4 worm cellular contexts compared by ENCODE assay signal in genomic region chrII:13722763-13723162, ce11.
A peak's percentile ranks its signal among the peaks of the same experiment; 100 is the strongest.
TF ChIP-seq lines count a peak whose summit lies in the region.

Y54G9A.5 (plus strand) TSS chrII:13723007.

TF ChIP-seq in whole organism, L1 larva, 84 proteins besides CTCF, POLR2A, EP300 and RAD21:
- TF ChIP-seq lin-35 (GFP tag; optimal IDR thresholded peaks at IDR 0.05; lab: Kevin White, UChicago): peak in 1 of 2 experiments; percentile 70
- TF ChIP-seq nhr-20 (tag; optimal IDR thresholded peaks at IDR 0.05; lab: Kevin White, UChicago): no peak
- TF ChIP-seq ztf-4 (tag; optimal IDR thresholded peaks at IDR 0.05; lab: Kevin White, UChicago): no peak
- no peak for TF ChIP-seq vab-15 (tag; optimal IDR thresholded peaks at IDR 0.05; lab: Kevin White, UChicago)
- no peak for TF ChIP-seq egl-27 (tag; optimal IDR thresholded peaks at IDR 0.05; lab: Kevin White, UChicago)
- TF ChIP-seq dpl-1 (GFP tag; optimal IDR thresholded peaks at IDR 0.05; lab: Kevin White, UChicago): peak in 2 of 3 experiments; percentile 4 to 61
- TF ChIP-seq nhr-84 (tag; optimal IDR thresholded peaks at IDR 0.05; lab: Kevin White, UChicago): no peak
- 0 out of 2 replicates have a peak, but pooled peaks have one; percentile 26 for TF ChIP-seq ets-5 (GFP tag; IDR thresholded peaks at IDR 0.05; lab: Robert Waterston, UW)
- no peak for TF ChIP-seq fkh-4 (tag; optimal IDR thresholded peaks at IDR 0.05; lab: Kevin White, UChicago; ENCODE audit: borderline replicate concordance)
- no peak for TF ChIP-seq nhr-71 (tag; optimal IDR thresholded peaks at IDR 0.05; lab: Kevin White, UChicago)
- no peak for TF ChIP-seq jun-1 (tag; optimal IDR thresholded peaks at IDR 0.05; lab: Kevin White, UChicago)
- no peak for TF ChIP-seq aha-1 (tag; optimal IDR thresholded peaks at IDR 0.05; lab: Kevin White, UChicago)
- no peak for TF ChIP-seq nhr-19 (GFP tag; conservative IDR thresholded peaks at IDR 0.05; lab: Robert Waterston, UW)
- TF ChIP-seq efl-1 (optimal IDR thresholded peaks at IDR 0.05; lab: Kevin White, UChicago): peak; percentile 43 to 93
- TF ChIP-seq efl-1 (GFP tag; optimal IDR thresholded peaks at IDR 0.05 in 1 of 2; lab: Kevin White, UChicago): peak; percentile 55 to 95
TF ChIP-seq in whole organism, L1 larva: peak in this region for 4.

TF ChIP-seq in whole organism, L4 larva, 104 proteins besides CTCF, POLR2A, EP300 and RAD21:
- TF ChIP-seq vab-7 (GFP tag; IDR thresholded peaks at IDR 0.05; lab: Robert Waterston, UW): 0 out of 2 replicates have a peak, but pooled peaks have one; percentile 27
- TF ChIP-seq ceh-28 (tag; optimal IDR thresholded peaks at IDR 0.05; lab: Kevin White, UChicago): no peak
- TF ChIP-seq set-16 (GFP tag; IDR thresholded peaks at IDR 0.05; lab: Robert Waterston, UW): no peak
- TF ChIP-seq ceh-20 (GFP tag; IDR thresholded peaks at IDR 0.05; lab: Robert Waterston, UW): no peak
- 0 out of 2 replicates have a peak, but pooled peaks have one; percentile 37 for TF ChIP-seq ZK337.2 (GFP tag; IDR thresholded peaks at IDR 0.05; lab: Robert Waterston, UW)
- no peak for TF ChIP-seq fos-1 (tag; optimal IDR thresholded peaks at IDR 0.05; lab: Kevin White, UChicago)
- TF ChIP-seq madf-9 (GFP tag; conservative IDR thresholded peaks at IDR 0.05; lab: Robert Waterston, UW): no peak
- 0 out of 2 replicates have a peak, but pooled peaks have one; percentile 36 for TF ChIP-seq Y48G9A.11 (GFP tag; IDR thresholded peaks at IDR 0.05; lab: Robert Waterston, UW)
- no peak for TF ChIP-seq lin-13 (GFP tag; optimal IDR thresholded peaks at IDR 0.05; lab: Kevin White, UChicago)
- peak; percentile 39 for TF ChIP-seq mes-2 (tag; optimal IDR thresholded peaks at IDR 0.05; lab: Kevin White, UChicago; ENCODE audit: poor library complexity, severe bottlenecking)
- TF ChIP-seq unc-130 (GFP tag; optimal IDR thresholded peaks at IDR 0.05; lab: Kevin White, UChicago): peak; percentile 80
- no peak for TF ChIP-seq hmg-1.1 (GFP tag; IDR thresholded peaks at IDR 0.05; lab: Robert Waterston, UW)
- TF ChIP-seq nhr-42 (GFP tag; IDR thresholded peaks at IDR 0.05; lab: Robert Waterston, UW): 0 out of 2 replicates have a peak, but pooled peaks have one; percentile 12
- no peak for TF ChIP-seq T20F7.1 (GFP tag; optimal IDR thresholded peaks at IDR 0.05; lab: Kevin White, UChicago)
- no peak for TF ChIP-seq daf-12 (tag; optimal IDR thresholded peaks at IDR 0.05; lab: Kevin White, UChicago)
- TF ChIP-seq nhr-25 (tag; optimal IDR thresholded peaks at IDR 0.05; lab: Kevin White, UChicago; ENCODE audit: borderline replicate concordance, insufficient read depth): no peak
- peak; percentile 90 for TF ChIP-seq lin-38 (GFP tag; IDR thresholded peaks at IDR 0.05; lab: Robert Waterston, UW)
- no peak for TF ChIP-seq cey-2 (tag; optimal IDR thresholded peaks at IDR 0.05; lab: Kevin White, UChicago; ENCODE audit: borderline replicate concordance, insufficient read depth)
- TF ChIP-seq ceh-44 (GFP tag; IDR thresholded peaks at IDR 0.05; lab: Robert Waterston, UW): peak; percentile 67; the same call in 1 of the 2 replicates

TF ChIP-seq in whole organism, late embryonic, 69 proteins besides CTCF, POLR2A, EP300 and RAD21:
- no peak for TF ChIP-seq ceh-14 (tag; optimal IDR thresholded peaks at IDR 0.05; lab: Kevin White, UChicago)
- peak; percentile 12 for TF ChIP-seq ceh-31 (tag; optimal IDR thresholded peaks at IDR 0.05; lab: Kevin White, UChicago)
- TF ChIP-seq zip-5 (tag; optimal IDR thresholded peaks at IDR 0.05; lab: Kevin White, UChicago): no peak
- no peak for TF ChIP-seq madf-2 (tag; optimal IDR thresholded peaks at IDR 0.05; lab: Kevin White, UChicago)
- TF ChIP-seq nhr-11 (tag; optimal IDR thresholded peaks at IDR 0.05; lab: Kevin White, UChicago): no peak
- no peak for TF ChIP-seq ceh-18 (tag; optimal IDR thresholded peaks at IDR 0.05; lab: Kevin White, UChicago)
- no peak for TF ChIP-seq K02D7.2 (tag; optimal IDR thresholded peaks at IDR 0.05; lab: Kevin White, UChicago)
- no peak for TF ChIP-seq rnt-1 (tag; optimal IDR thresholded peaks at IDR 0.05; lab: Kevin White, UChicago)
- TF ChIP-seq C08G9.2 (tag; optimal IDR thresholded peaks at IDR 0.05; lab: Kevin White, UChicago): peak; percentile 14
- TF ChIP-seq nhr-232 (tag; optimal IDR thresholded peaks at IDR 0.05; lab: Kevin White, UChicago): no peak
TF ChIP-seq in whole organism, late embryonic: peak in this region for 2.

TF ChIP-seq in whole organism, young adult, 124 proteins besides CTCF, POLR2A, EP300 and RAD21 (continues in another document):
- TF ChIP-seq xnd-1 (tag; optimal IDR thresholded peaks at IDR 0.05; lab: Kevin White, UChicago): peak; percentile 6
- peak; percentile 78 for TF ChIP-seq dox-1 (GFP tag; IDR thresholded peaks at IDR 0.05; lab: Robert Waterston, UW)
- TF ChIP-seq lir-1 (GFP tag; conservative IDR thresholded peaks at IDR 0.05; lab: Robert Waterston, UW): no peak
- TF ChIP-seq nfya-1 (tag; optimal IDR thresholded peaks at IDR 0.05; lab: Kevin White, UChicago; ENCODE audit: borderline replicate concordance, insufficient read depth): no peak
- TF ChIP-seq attf-3 (GFP tag; conservative IDR thresholded peaks at IDR 0.05; lab: Robert Waterston, UW): peak; percentile 56; the same call in 1 of the 2 replicates
- peak; percentile 43 for TF ChIP-seq F23B12.7 (tag; optimal IDR thresholded peaks at IDR 0.05; lab: Kevin White, UChicago; ENCODE audit: insufficient read depth)
- no peak for TF ChIP-seq rcor-1 (GFP tag; IDR thresholded peaks at IDR 0.05; lab: Robert Waterston, UW)
- peak; percentile 76 for TF ChIP-seq madf-6 (GFP tag; IDR thresholded peaks at IDR 0.05; lab: Robert Waterston, UW)
- no peak for TF ChIP-seq dpff-1 (tag; optimal IDR thresholded peaks at IDR 0.05; lab: Kevin White, UChicago)
- TF ChIP-seq aptf-2 (GFP tag; conservative IDR thresholded peaks at IDR 0.05; lab: Robert Waterston, UW): peak; percentile 71; the same call in 1 of the 2 replicates
- TF ChIP-seq tbp1 (GFP tag; optimal IDR thresholded peaks at IDR 0.05; lab: Kevin White, UChicago): peak; percentile 18
- TF ChIP-seq mcd-1 (GFP tag; IDR thresholded peaks at IDR 0.05; lab: Robert Waterston, UW): peak; percentile 76
- TF ChIP-seq K12H6.12 (tag; optimal IDR thresholded peaks at IDR 0.05; lab: Kevin White, UChicago): no peak
- no peak for TF ChIP-seq nhr-179 (tag; optimal IDR thresholded peaks at IDR 0.05; lab: Kevin White, UChicago)
- TF ChIP-seq ceh-100 (GFP tag; IDR thresholded peaks at IDR 0.05; lab: Robert Waterston, UW): peak; percentile 96
- no peak for TF ChIP-seq F39B2.1 (GFP tag; IDR thresholded peaks at IDR 0.05; lab: Robert Waterston, UW)
- TF ChIP-seq tlf-1 (GFP tag; optimal IDR thresholded peaks at IDR 0.05; lab: Kevin White, UChicago): peak; percentile 12
- no peak for TF ChIP-seq him-1 (tag; optimal IDR thresholded peaks at IDR 0.05; lab: Kevin White, UChicago)
- no peak for TF ChIP-seq madf-10 (tag; optimal IDR thresholded peaks at IDR 0.05; lab: Kevin White, UChicago)
- peak; percentile 77 for TF ChIP-seq lin-54 (GFP tag; optimal IDR thresholded peaks at IDR 0.05; lab: Kevin White, UChicago)
- no peak for TF ChIP-seq lin-40 (tag; optimal IDR thresholded peaks at IDR 0.05; lab: Kevin White, UChicago)
- TF ChIP-seq ztf-28 (GFP tag; IDR thresholded peaks at IDR 0.05; lab: Robert Waterston, UW): peak; percentile 43; the same call in 1 of the 2 replicates
- no peak for TF ChIP-seq rec-8 (tag; optimal IDR thresholded peaks at IDR 0.05; lab: Kevin White, UChicago)
- no peak for TF ChIP-seq akir-1 (GFP tag; optimal IDR thresholded peaks at IDR 0.05; lab: Kevin White, UChicago)
- TF ChIP-seq rpc-1 (optimal IDR thresholded peaks at IDR 0.05; lab: Kevin White, UChicago): no peak
- TF ChIP-seq rpc-1 (tag; optimal IDR thresholded peaks at IDR 0.05; lab: Kevin White, UChicago): no peak
- no peak for TF ChIP-seq cebp-1 (GFP tag; IDR thresholded peaks at IDR 0.05; lab: Robert Waterston, UW)
- peak; percentile 8 for TF ChIP-seq cebp-1 (tag; optimal IDR thresholded peaks at IDR 0.05; lab: Kevin White, UChicago)
- TF ChIP-seq tbx-9 (tag; optimal IDR thresholded peaks at IDR 0.05; lab: Kevin White, UChicago; ENCODE audit: borderline replicate concordance): no peak
- no peak for TF ChIP-seq let-526 (GFP tag; IDR thresholded peaks at IDR 0.05; lab: Robert Waterston, UW)
- no peak for TF ChIP-seq attf-5 (GFP tag; optimal IDR thresholded peaks at IDR 0.05; lab: Kevin White, UChicago)
- no peak for TF ChIP-seq nfyb-1 (GFP tag; IDR thresholded peaks at IDR 0.05; lab: Robert Waterston, UW)
- no peak for TF ChIP-seq mxl-1 (tag; optimal IDR thresholded peaks at IDR 0.05; lab: Kevin White, UChicago)
- TF ChIP-seq nhr-120 (GFP tag; IDR thresholded peaks at IDR 0.05; lab: Robert Waterston, UW): no peak
- TF ChIP-seq madf-3 (GFP tag; IDR thresholded peaks at IDR 0.05; lab: Robert Waterston, UW): peak; percentile 53; the same call in 1 of the 2 replicates
- 0 out of 2 replicates have a peak, but pooled peaks have one; percentile 46 for TF ChIP-seq ztf-25 (GFP tag; IDR thresholded peaks at IDR 0.05; lab: Robert Waterston, UW)
- no peak for TF ChIP-seq zfh-2 (GFP tag; conservative IDR thresholded peaks at IDR 0.05; lab: Robert Waterston, UW)
- 0 out of 2 replicates have a peak, but pooled peaks have one; percentile 34 for TF ChIP-seq B0019.2 (GFP tag; conservative IDR thresholded peaks at IDR 0.05; lab: Robert Waterston, UW)
- 0 out of 2 replicates have a peak, but pooled peaks have one; percentile 40 for TF ChIP-seq Y67H2A.10 (GFP tag; conservative IDR thresholded peaks at IDR 0.05; lab: Robert Waterston, UW)
- TF ChIP-seq madf-8 (GFP tag; conservative IDR thresholded peaks at IDR 0.05; lab: Robert Waterston, UW): peak; percentile 63
- peak; percentile 86 for TF ChIP-seq F49E8.2 (tag; optimal IDR thresholded peaks at IDR 0.05; lab: Kevin White, UChicago; ENCODE audit: insufficient read depth)
- TF ChIP-seq ztf-18 (tag; optimal IDR thresholded peaks at IDR 0.05; lab: Kevin White, UChicago): no peak
- TF ChIP-seq D2030.7 (GFP tag; IDR thresholded peaks at IDR 0.05; lab: Robert Waterston, UW): peak; percentile 85
- TF ChIP-seq Y53G8AR.9 (GFP tag; conservative IDR thresholded peaks at IDR 0.05; lab: Robert Waterston, UW): no peak
- peak; percentile 34; the same call in 1 of the 2 replicates for TF ChIP-seq bed-2 (GFP tag; IDR thresholded peaks at IDR 0.05; lab: Robert Waterston, UW)
- peak; percentile 75 for TF ChIP-seq lsl-1 (GFP tag; optimal IDR thresholded peaks at IDR 0.05; lab: Kevin White, UChicago)
- TF ChIP-seq dpl-1 (GFP tag; optimal IDR thresholded peaks at IDR 0.05; lab: Kevin White, UChicago): peak; percentile 66
- no peak for TF ChIP-seq atf-7 (tag; optimal IDR thresholded peaks at IDR 0.05; lab: Kevin White, UChicago)
- peak; percentile 73 for TF ChIP-seq ceh-91 (GFP tag; IDR thresholded peaks at IDR 0.05; lab: Robert Waterston, UW)
